Worm (Caenorhabditis elegans) whole organism, L4 larva: ENCODE measurements around the gene F19G12.3.

Source experiments
- D1046.2 ChIP-seq: fragments of 200-800 bp; sonication (Bioruptor generic); IDR thresholded peaks from 2 replicates; pipeline ENCODE4 v1.3.6; 2022; ENCODE audit warnings: missing genetic modification characterization, missing compliant biosample characterization
- F37D6.2 ChIP-seq: sonication (generic microtip); optimal IDR thresholded peaks from 2 replicates; lab custom pipeline; 2016; ENCODE audit warnings: mild to moderate bottlenecking, missing genetic modification characterization, missing compliant biosample characterization
- F49E8.2 ChIP-seq: sonication (generic microtip); optimal IDR thresholded peaks from 2 replicates; lab custom pipeline; 2016; ENCODE audit warnings: missing compliant biosample characterization, mild to moderate bottlenecking, missing genetic modification characterization, borderline replicate concordance
- T20F7.1 ChIP-seq: fragments of 200-800 bp; sonication (Bioruptor generic); optimal IDR thresholded peaks from 2 replicates; lab custom pipeline; 2018; ENCODE audit warnings: mild to moderate bottlenecking, missing genetic modification characterization, missing compliant biosample characterization
- T26A8.4 ChIP-seq: fragments of 200-800 bp; sonication (Bioruptor generic); IDR thresholded peaks from 2 replicates; pipeline ENCODE4 v1.3.6; 2022; ENCODE audit warnings: missing genetic modification characterization, missing compliant biosample characterization
- Y105C5A.15 ChIP-seq: fragments of 200-800 bp; sonication (Bioruptor generic); IDR thresholded peaks from 2 replicates; pipeline ENCODE4 v1.3.6; 2022; ENCODE audit warnings: missing genetic modification characterization, missing compliant biosample characterization
- Y48G9A.11 ChIP-seq: fragments of 200-800 bp; sonication (Bioruptor generic); IDR thresholded peaks from 2 replicates; pipeline ENCODE4 v1.3.6; 2022; ENCODE audit warnings: missing genetic modification reagents, missing genetic modification characterization, missing compliant biosample characterization
- Y75B8A.6 ChIP-seq: fragments of 200-800 bp; sonication (Bioruptor generic); IDR thresholded peaks from 2 replicates; pipeline ENCODE4 v1.3.6; 2022; ENCODE audit warnings: missing genetic modification reagents, missing genetic modification characterization, missing compliant biosample characterization
- ZK337.2 ChIP-seq: fragments of 200-800 bp; sonication (Bioruptor generic); IDR thresholded peaks from 2 replicates; pipeline ENCODE4 v1.3.6; 2022; ENCODE audit warnings: missing genetic modification reagents, missing genetic modification characterization, missing compliant biosample characterization
- ZK546.5 ChIP-seq, 2 experiments: sonication (generic microtip); optimal IDR thresholded peaks; 2 replicates each; lab custom pipeline; 2017; ENCODE audit warnings: missing biosample characterization in 2 of 2, missing genetic modification characterization in 2 of 2
- ceh-62 ChIP-seq: sonication (generic microtip); optimal IDR thresholded peaks from 2 replicates; lab custom pipeline; 2017; ENCODE audit warnings: missing biosample characterization, missing genetic modification characterization
- ceh-82 ChIP-seq: sonication (generic microtip); optimal IDR thresholded peaks from 2 replicates; lab custom pipeline; 2017; ENCODE audit warnings: missing biosample characterization, missing genetic modification characterization
- cey-2 ChIP-seq: sonication (generic microtip); optimal IDR thresholded peaks from 3 replicates; lab custom pipeline; 2017; ENCODE audit warnings: missing genetic modification characterization, mild to moderate bottlenecking, missing compliant biosample characterization, antibody characterized with exemption, borderline replicate concordance; ENCODE audit not compliant: insufficient read depth
- daf-12 ChIP-seq: fragments of 150-350 bp; optimal IDR thresholded peaks from 2 replicates; lab custom pipeline; 2014; ENCODE audit warnings: missing biosample characterization, missing genetic modification reagents, missing genetic modification characterization
- daf-16 ChIP-seq, 3 experiments: sonication (generic microtip); optimal IDR thresholded peaks; 2 replicates each; lab custom pipeline; 2016 to 2017; ENCODE audit warnings: missing genetic modification characterization in 3 of 3, missing genetic modification reagents in 3 of 3, mild to moderate bottlenecking in 2 of 3, missing compliant biosample characterization in 2 of 3, missing biosample characterization in 1 of 3, moderate library complexity in 1 of 3
- daf-19 ChIP-seq: fragments of 200-800 bp; sonication (Bioruptor generic); conservative IDR thresholded peaks from 2 replicates; pipeline ENCODE4 v1.3.6; 2022; ENCODE audit warnings: missing genetic modification characterization, missing compliant biosample characterization
- daf-8 ChIP-seq: fragments of 200-800 bp; sonication (Bioruptor generic); IDR thresholded peaks from 2 replicates; pipeline ENCODE4 v1.3.6; 2022; ENCODE audit warnings: missing genetic modification characterization, missing compliant biosample characterization
- dmd-6 ChIP-seq: fragments of 200-800 bp; sonication (Bioruptor generic); IDR thresholded peaks from 2 replicates; pipeline ENCODE4 v1.3.6; 2022; ENCODE audit warnings: missing genetic modification reagents, missing genetic modification characterization, missing compliant biosample characterization
- duxl-1 ChIP-seq: sonication (generic microtip); optimal IDR thresholded peaks from 2 replicates; lab custom pipeline; 2016; ENCODE audit warnings: mild to moderate bottlenecking, missing genetic modification characterization, moderate library complexity, missing compliant biosample characterization; ENCODE audit not compliant: poor library complexity
- dve-1 ChIP-seq: sonication (generic microtip); optimal IDR thresholded peaks from 2 replicates; lab custom pipeline; 2017; ENCODE audit warnings: antibody characterized with exemption, mild to moderate bottlenecking, missing genetic modification characterization, missing compliant biosample characterization; ENCODE audit not compliant: insufficient read depth
- fkh-10 ChIP-seq: fragments of 150-350 bp; optimal IDR thresholded peaks from 2 replicates; lab custom pipeline; 2014; ENCODE audit warnings: missing biosample characterization, missing genetic modification reagents, missing genetic modification characterization
- hlh-30 ChIP-seq: sonication (generic microtip); optimal IDR thresholded peaks from 2 replicates; lab custom pipeline; 2017; ENCODE audit warnings: antibody characterized with exemption, mild to moderate bottlenecking, missing genetic modification characterization, missing compliant biosample characterization; ENCODE audit not compliant: insufficient read depth
- hmg-1.1 ChIP-seq: fragments of 200-800 bp; sonication (Bioruptor generic); IDR thresholded peaks from 2 replicates; pipeline ENCODE4 v1.3.6; 2022; ENCODE audit warnings: missing genetic modification reagents, missing genetic modification characterization, missing compliant biosample characterization
- lim-7 ChIP-seq: fragments of 200-800 bp; sonication (Bioruptor generic); IDR thresholded peaks from 2 replicates; pipeline ENCODE4 v1.3.6; 2022; ENCODE audit warnings: missing genetic modification characterization, missing compliant biosample characterization
- lin-15B ChIP-seq: fragments of 150-350 bp; sonication (generic microtip); optimal IDR thresholded peaks from 3 replicates; lab custom pipeline; 2014; ENCODE audit warnings: missing biosample characterization, missing genetic modification characterization
- lin-38 ChIP-seq: fragments of 200-800 bp; sonication (Bioruptor generic); IDR thresholded peaks from 2 replicates; pipeline ENCODE4 v1.3.6; 2022; ENCODE audit warnings: missing genetic modification reagents, missing genetic modification characterization, missing compliant biosample characterization
- lin-39 ChIP-seq: fragments of 150-350 bp; optimal IDR thresholded peaks from 2 replicates; lab custom pipeline; 2014; ENCODE audit warnings: missing biosample characterization, missing genetic modification reagents, missing genetic modification characterization
- madf-5 ChIP-seq, 2 experiments: fragments of 200-800 bp; sonication (Bioruptor generic); IDR thresholded peaks; 2 replicates each; pipeline ENCODE4 v1.3.6; 2022; ENCODE audit warnings: missing compliant biosample characterization in 2 of 2, missing genetic modification characterization in 2 of 2
- mep-1 ChIP-seq: fragments of 150-350 bp; sonication (generic microtip); optimal IDR thresholded peaks from 3 replicates; lab custom pipeline; 2014; ENCODE audit warnings: missing biosample characterization, missing genetic modification characterization
- mes-2 ChIP-seq: sonication (generic microtip); optimal IDR thresholded peaks from 2 replicates; lab custom pipeline; 2016; ENCODE audit warnings: missing genotype, mild to moderate bottlenecking, missing genetic modification characterization, missing compliant biosample characterization; ENCODE audit not compliant: poor library complexity, severe bottlenecking
- mxl-2 ChIP-seq: fragments of 200-800 bp; sonication (Bioruptor generic); conservative IDR thresholded peaks from 2 replicates; pipeline ENCODE4 v1.3.6; 2022; ENCODE audit warnings: missing genetic modification reagents, missing genetic modification characterization, missing compliant biosample characterization
- mxl-3 ChIP-seq: fragments of 200-800 bp; sonication (Bioruptor generic); optimal IDR thresholded peaks from 2 replicates; lab custom pipeline; 2018; ENCODE audit warnings: mild to moderate bottlenecking, missing genetic modification characterization, missing compliant biosample characterization
- nhr-102 ChIP-seq: sonication (generic microtip); optimal IDR thresholded peaks from 2 replicates; lab custom pipeline; 2016; ENCODE audit warnings: mild to moderate bottlenecking, missing genetic modification characterization, moderate library complexity, missing compliant biosample characterization
- nhr-237 ChIP-seq: sonication (generic microtip); optimal IDR thresholded peaks from 2 replicates; lab custom pipeline; 2017; ENCODE audit warnings: missing biosample characterization, missing genetic modification characterization
- nhr-28 ChIP-seq: fragments of 150-350 bp; optimal IDR thresholded peaks from 2 replicates; lab custom pipeline; 2014; ENCODE audit warnings: missing biosample characterization, missing genetic modification characterization
- nhr-42 ChIP-seq: fragments of 200-800 bp; sonication (Bioruptor generic); IDR thresholded peaks from 2 replicates; pipeline ENCODE4 v1.3.6; 2022; ENCODE audit warnings: missing genetic modification characterization, missing compliant biosample characterization
- nhr-48 ChIP-seq: sonication (generic microtip); optimal IDR thresholded peaks from 2 replicates; lab custom pipeline; 2016; ENCODE audit warnings: mild to moderate bottlenecking, missing genetic modification characterization, missing compliant biosample characterization
- nhr-6 ChIP-seq: fragments of 150-350 bp; optimal IDR thresholded peaks from 2 replicates; lab custom pipeline; 2014; ENCODE audit warnings: missing biosample characterization, missing genetic modification characterization
- rbr-2 ChIP-seq: sonication (generic microtip); optimal IDR thresholded peaks from 2 replicates; lab custom pipeline; 2016; ENCODE audit warnings: missing genotype, missing genetic modification characterization, missing compliant biosample characterization
- saeg-2 ChIP-seq: fragments of 200-800 bp; sonication (Bioruptor generic); IDR thresholded peaks from 2 replicates; pipeline ENCODE4 v1.3.6; 2022; ENCODE audit warnings: missing genetic modification reagents, missing genetic modification characterization, missing compliant biosample characterization
- skn-1 ChIP-seq: fragments of 150-350 bp; optimal IDR thresholded peaks from 2 replicates; lab custom pipeline; 2014; ENCODE audit warnings: missing biosample characterization, missing genetic modification characterization
- snpc-1.2 ChIP-seq: fragments of 200-800 bp; sonication (Bioruptor generic); IDR thresholded peaks from 2 replicates; pipeline ENCODE4 v1.3.6; 2022; ENCODE audit warnings: missing genetic modification reagents, missing genetic modification characterization, missing compliant biosample characterization
- spr-1 ChIP-seq: sonication (generic microtip); optimal IDR thresholded peaks from 2 replicates; lab custom pipeline; 2016; ENCODE audit warnings: mild to moderate bottlenecking, missing genetic modification characterization, missing compliant biosample characterization
- spr-3 ChIP-seq: fragments of 200-800 bp; sonication (Bioruptor generic); optimal IDR thresholded peaks from 2 replicates; lab custom pipeline; 2018; ENCODE audit warnings: mild to moderate bottlenecking, missing genetic modification characterization, missing compliant biosample characterization
- unc-130 ChIP-seq: sonication (generic microtip); optimal IDR thresholded peaks from 2 replicates; lab custom pipeline; 2016; ENCODE audit warnings: missing genetic modification reagents, missing genetic modification characterization, missing compliant biosample characterization
- unc-62 ChIP-seq, 3 experiments: fragments of 150-350 bp in 1 of 3; sonication (generic microtip); optimal IDR thresholded peaks in 2 of 3; peaks in 1 of 3; 1 replicate in 1 of 3; 2 replicates in 2 of 3; lab custom pipeline; 2014 to 2017; ENCODE audit warnings: missing biosample characterization in 3 of 3, missing genetic modification characterization in 3 of 3, missing genetic modification reagents in 3 of 3, missing genotype in 1 of 3
- vab-7 ChIP-seq: fragments of 200-800 bp; sonication (Bioruptor generic); IDR thresholded peaks from 2 replicates; pipeline ENCODE4 v1.3.6; 2022; ENCODE audit warnings: missing genetic modification reagents, missing genetic modification characterization, missing compliant biosample characterization
- zfp-3 ChIP-seq: fragments of 200-800 bp; sonication (Bioruptor generic); conservative IDR thresholded peaks from 2 replicates; pipeline ENCODE4 v1.3.6; 2022; ENCODE audit warnings: missing genetic modification reagents, missing genetic modification characterization, missing compliant biosample characterization
- ztf-11 ChIP-seq: fragments of 150-350 bp; optimal IDR thresholded peaks from 2 replicates; lab custom pipeline; 2014; ENCODE audit warnings: missing biosample characterization, missing genetic modification characterization
- ztf-7 ChIP-seq: fragments of 150-350 bp; optimal IDR thresholded peaks from 2 replicates; lab custom pipeline; 2014; ENCODE audit warnings: missing biosample characterization, missing genetic modification characterization

F19G12.3 gene

DNA sequence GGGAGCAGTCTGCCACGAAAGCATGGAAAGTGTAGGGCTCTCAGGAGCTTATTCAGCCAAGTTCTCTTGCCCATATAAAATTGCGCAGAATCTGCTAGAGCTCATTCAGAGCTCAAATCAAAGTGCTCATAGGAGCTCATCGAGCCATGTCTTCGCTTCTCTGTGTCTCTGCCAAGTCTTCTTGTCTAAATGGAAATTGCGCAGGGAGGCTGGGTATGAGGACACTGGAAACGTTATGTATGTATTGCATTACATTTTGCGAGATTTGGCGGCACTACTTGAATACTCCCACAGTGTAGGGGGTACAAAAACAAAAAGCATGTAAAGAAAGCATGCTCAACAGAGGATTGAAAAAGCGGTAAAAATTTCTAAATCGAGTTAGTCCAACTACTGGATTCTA lies 12.5 kb downstream of the F19G12.3 start (continued):
- no peak for TF ChIP-seq ztf-7 (tag; lab: Kevin White, UChicago)
- peak in 1 of 2 experiments; percentile 56 for TF ChIP-seq unc-62 (GFP tag; optimal IDR thresholded peaks at IDR 0.05 in 1 of 2; lab: Kevin White, UChicago)
- TF ChIP-seq unc-62 (tag; optimal IDR thresholded peaks at IDR 0.05; lab: Kevin White, UChicago) = no peak
- no peak for TF ChIP-seq lin-15B (tag; lab: Kevin White, UChicago)
- peak; percentile 46 for TF ChIP-seq mes-2
- no peak for TF ChIP-seq nhr-42 (GFP tag; lab: Robert Waterston, UW)
- no peak for TF ChIP-seq F49E8.2 (tag; lab: Kevin White, UChicago)
- TF ChIP-seq T26A8.4 = no peak
- peak; percentile 32; the same call in 1 of the 2 replicates for TF ChIP-seq hmg-1.1 (GFP tag; lab: Robert Waterston, UW)
- no peak for TF ChIP-seq D1046.2 (GFP tag; lab: Robert Waterston, UW)
- no peak for TF ChIP-seq duxl-1
- no peak for TF ChIP-seq nhr-28 (tag; lab: Kevin White, UChicago)
- no peak for TF ChIP-seq saeg-2 (GFP tag; lab: Robert Waterston, UW)
- TF ChIP-seq dve-1 (tag; lab: Kevin White, UChicago) = no peak
- no peak for TF ChIP-seq Y75B8A.6
- no peak for TF ChIP-seq lin-38 (GFP tag; lab: Robert Waterston, UW)
- no peak for TF ChIP-seq snpc-1.2
- no peak for TF ChIP-seq cey-2 (tag; lab: Kevin White, UChicago)
- no peak for TF ChIP-seq ZK546.5 (tag; optimal IDR thresholded peaks at IDR 0.05; lab: Kevin White, UChicago)
- no peak for TF ChIP-seq dmd-6 (GFP tag; lab: Robert Waterston, UW)
- TF ChIP-seq nhr-237 (tag; lab: Kevin White, UChicago) = no peak
- no peak for TF ChIP-seq ceh-62 (tag; lab: Kevin White, UChicago)
- no peak for TF ChIP-seq nhr-48
- no peak for TF ChIP-seq daf-16 (GFP tag; optimal IDR thresholded peaks at IDR 0.05; lab: Kevin White, UChicago)
- no peak for TF ChIP-seq daf-16 (tag; optimal IDR thresholded peaks at IDR 0.05; lab: Kevin White, UChicago)
- TF ChIP-seq spr-1 (tag; lab: Kevin White, UChicago) = no peak
- peak; percentile 40 for TF ChIP-seq fkh-10
- TF ChIP-seq daf-12 = no peak
- no peak for TF ChIP-seq unc-130 (GFP tag; lab: Kevin White, UChicago)
- TF ChIP-seq nhr-6 (tag; lab: Kevin White, UChicago) = no peak
- no peak for TF ChIP-seq skn-1 (tag; lab: Kevin White, UChicago)

DNA sequence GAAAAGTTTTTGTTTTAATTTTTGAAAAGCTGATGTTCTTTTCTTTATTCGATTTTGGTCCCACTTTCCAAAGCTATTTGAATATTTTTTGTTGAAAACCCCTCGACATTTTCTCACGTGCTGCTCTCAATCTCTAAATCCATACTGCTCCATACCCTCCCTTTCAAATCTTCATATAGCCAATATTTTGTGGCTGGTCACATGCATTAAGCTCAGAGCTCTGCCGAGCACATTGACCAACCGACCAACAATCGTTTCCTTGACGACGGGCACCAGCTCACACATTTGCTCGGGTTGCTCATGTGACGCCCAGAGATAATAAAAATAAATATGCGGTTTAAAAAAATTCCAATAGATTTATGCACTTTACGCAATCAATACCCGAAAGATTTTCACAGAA lies 14.3 kb downstream of the F19G12.3 start:
- TF ChIP-seq T20F7.1 (GFP tag; lab: Kevin White, UChicago) (no peak), rbr-2 (tag; lab: Kevin White, UChicago) (peak; percentile 30), cey-2 (tag; lab: Kevin White, UChicago) (no peak), F37D6.2 (tag; lab: Kevin White, UChicago) (peak; percentile 69), spr-3 (GFP tag; lab: Kevin White, UChicago) (no peak), nhr-102 (tag; lab: Kevin White, UChicago) (no peak), mxl-2 (GFP tag; lab: Robert Waterston, UW) (no peak), ZK546.5 (tag; optimal IDR thresholded peaks at IDR 0.05; lab: Kevin White, UChicago) (no peak), madf-5 (GFP tag; IDR thresholded peaks at IDR 0.05; lab: Robert Waterston, UW) (no peak), nhr-28 (tag; lab: Kevin White, UChicago) (no peak), Y48G9A.11 (GFP tag; lab: Robert Waterston, UW) (no peak), ZK337.2 (GFP tag; lab: Robert Waterston, UW) (no peak), vab-7 (GFP tag; lab: Robert Waterston, UW) (0 out of 2 replicates have a peak, but pooled peaks have one; percentile 33), lin-39 (tag; lab: Kevin White, UChicago) (no peak), hlh-30 (tag; lab: Kevin White, UChicago) (peak; percentile 52), Y105C5A.15 (GFP tag; lab: Robert Waterston, UW) (0 out of 2 replicates have a peak, but pooled peaks have one; percentile 22), nhr-42 (GFP tag; lab: Robert Waterston, UW) (no peak), mxl-3 (no peak), zfp-3 (GFP tag; lab: Robert Waterston, UW) (no peak), ztf-11 (tag; lab: Kevin White, UChicago) (no peak), ceh-82 (tag; lab: Kevin White, UChicago) (no peak), dve-1 (tag; lab: Kevin White, UChicago) (no peak), daf-8 (GFP tag; lab: Robert Waterston, UW) (no peak), daf-19 (GFP tag; lab: Robert Waterston, UW) (no peak), mep-1 (tag; lab: Kevin White, UChicago) (peak; percentile 28), lim-7 (no peak)
